Worm (Caenorhabditis elegans): Measurements from ENCODE around the gene Y50D4A.4.
A peak's percentile ranks its signal among the peaks of the same experiment; 100 is the strongest.

Y50D4A.4 gene

DNA sequence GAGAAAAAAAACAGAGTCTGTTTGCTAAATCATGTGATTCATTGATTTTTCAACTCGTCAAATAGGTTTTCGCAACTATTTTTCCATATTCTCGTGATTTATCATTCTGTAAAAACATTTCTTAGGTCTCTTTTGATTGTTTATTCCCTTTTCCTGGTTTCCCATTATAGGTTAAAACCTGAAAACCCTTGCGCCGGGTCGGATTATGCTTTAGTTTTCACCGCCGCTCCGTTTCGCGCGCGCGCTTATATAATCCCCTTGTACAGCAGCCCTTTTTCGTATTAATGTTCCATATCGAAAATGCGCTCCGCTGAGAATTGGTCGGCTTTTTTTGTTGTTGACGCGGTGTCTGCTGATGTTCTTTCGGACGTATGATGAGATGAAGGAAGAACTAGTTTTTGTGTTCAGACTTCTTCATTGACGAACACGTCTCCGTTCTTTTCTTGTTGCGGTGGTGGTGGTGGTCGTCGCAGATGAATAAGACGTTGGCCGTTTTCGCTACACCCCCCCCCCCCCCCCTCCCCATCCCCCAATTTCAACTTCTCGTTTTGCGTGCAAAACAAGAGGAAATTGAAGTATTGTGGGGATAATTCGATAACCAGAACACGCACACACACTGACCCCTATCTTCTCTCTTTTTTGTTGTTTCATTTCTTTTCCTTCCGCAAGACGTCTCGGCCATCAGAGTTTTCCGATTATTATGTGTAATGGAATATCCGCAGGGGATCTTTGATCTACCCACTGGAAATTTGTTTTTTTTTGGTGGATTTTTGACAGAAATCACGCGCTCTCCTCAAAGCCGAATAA is 41.3 kb downstream of the Y50D4A.4 start (continued):
- peak; percentile 30 for TF ChIP-seq ztf-26 (tag; optimal IDR thresholded peaks at IDR 0.05)

DNA sequence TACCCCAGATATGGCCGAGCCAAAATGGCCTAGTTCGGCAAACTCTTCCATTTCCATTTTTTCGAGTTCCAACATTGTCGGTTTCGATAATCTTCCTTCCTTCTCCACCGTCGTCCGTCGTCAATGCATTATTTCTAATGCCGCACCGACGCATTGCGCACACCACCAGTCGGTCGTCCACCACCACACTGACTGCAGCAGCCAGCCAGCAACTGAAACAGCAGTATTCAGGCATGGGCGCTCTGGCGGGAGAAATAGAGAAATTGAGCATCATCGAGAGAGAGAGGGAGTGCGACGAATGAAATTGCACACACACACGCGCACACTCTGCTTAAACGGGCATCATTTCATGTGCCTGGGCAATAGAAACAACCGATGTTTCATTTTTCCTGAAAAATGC is 42.0 kb downstream of the Y50D4A.4 start:
- TF ChIP-seq F39B2.1 (GFP tag; IDR thresholded peaks at IDR 0.05) = no peak
- no peak for TF ChIP-seq ztf-26 (tag; optimal IDR thresholded peaks at IDR 0.05)
- TF ChIP-seq zfh-2 (GFP tag; conservative IDR thresholded peaks at IDR 0.05) = peak; percentile 90
- no peak for TF ChIP-seq Y95B8A.8 (GFP tag; IDR thresholded peaks at IDR 0.05)
- TF ChIP-seq nfya-1 (tag; optimal IDR thresholded peaks at IDR 0.05; ENCODE audit: borderline replicate concordance, insufficient read depth) = no peak
- TF ChIP-seq ccch-3 (GFP tag; optimal IDR thresholded peaks at IDR 0.05) = peak; percentile 19
- TF ChIP-seq gei-17 (GFP tag; optimal IDR thresholded peaks at IDR 0.05) = peak; percentile 18
- peak; percentile 74 for TF ChIP-seq ceh-27 (GFP tag; optimal IDR thresholded peaks at IDR 0.05)
- TF ChIP-seq lin-54 (GFP tag; optimal IDR thresholded peaks at IDR 0.05) = peak; percentile 5
- TF ChIP-seq nhr-80 (tag; optimal IDR thresholded peaks at IDR 0.05) = peak; percentile 87
- TF ChIP-seq cebp-1 (GFP tag; IDR thresholded peaks at IDR 0.05) = peak; percentile 57; the same call in 1 of the 2 replicates
- peak; percentile 66 for TF ChIP-seq cebp-1 (tag; optimal IDR thresholded peaks at IDR 0.05)
- no peak for TF ChIP-seq bed-2 (GFP tag; IDR thresholded peaks at IDR 0.05)
- no peak; the same call in 1 of the 2 replicates for TF ChIP-seq F33H1.4 (GFP tag; IDR thresholded peaks at IDR 0.05)
- no peak for TF ChIP-seq athp-1 (tag; optimal IDR thresholded peaks at IDR 0.05)
- no peak for TF ChIP-seq Y53F4B.3 (GFP tag; IDR thresholded peaks at IDR 0.05)
- 0 out of 2 replicates have a peak, but pooled peaks have one; percentile 26 for TF ChIP-seq let-526 (GFP tag; IDR thresholded peaks at IDR 0.05)
- TF ChIP-seq snpc-1.1 (tag; optimal IDR thresholded peaks at IDR 0.05; ENCODE audit: insufficient read depth) = no peak
- TF ChIP-seq ztf-25 (GFP tag; IDR thresholded peaks at IDR 0.05) = 0 out of 2 replicates have a peak, but pooled peaks have one; percentile 48
- no peak for TF ChIP-seq snpc-4 (GFP tag; optimal IDR thresholded peaks at IDR 0.05)
- TF ChIP-seq snpc-4 (tag; optimal IDR thresholded peaks at IDR 0.05) = peak in 2 of 4 experiments; percentile 20 to 32
- 0 out of 2 replicates have a peak, but pooled peaks have one; percentile 25 for TF ChIP-seq egrh-3 (GFP tag; IDR thresholded peaks at IDR 0.05)
- TF ChIP-seq ceh-58 (GFP tag; IDR thresholded peaks at IDR 0.05) = no peak
- TF ChIP-seq ets-4 (GFP tag; optimal IDR thresholded peaks at IDR 0.05) = peak; percentile 46
- TF ChIP-seq bed-1 (GFP tag; IDR thresholded peaks at IDR 0.05) = no peak
- no peak for TF ChIP-seq ceh-91 (GFP tag; IDR thresholded peaks at IDR 0.05)
- TF ChIP-seq somi-1 (GFP tag; optimal IDR thresholded peaks at IDR 0.05) = peak; percentile 21
- no peak for TF ChIP-seq C17E4.6 (GFP tag; IDR thresholded peaks at IDR 0.05)
- TF ChIP-seq lag-1 (GFP tag; IDR thresholded peaks at IDR 0.05) = no peak
- TF ChIP-seq dpff-1 (tag; optimal IDR thresholded peaks at IDR 0.05) = no peak
- TF ChIP-seq egl-18 (GFP tag; IDR thresholded peaks at IDR 0.05) = no peak
- TF ChIP-seq F10E7.11 (tag; optimal IDR thresholded peaks at IDR 0.05) = no peak
- TF ChIP-seq repo-1 (tag; optimal IDR thresholded peaks at IDR 0.05) = no peak
- TF ChIP-seq nhr-120 (GFP tag; IDR thresholded peaks at IDR 0.05) = no peak
- no peak for TF ChIP-seq dpl-1 (GFP tag; optimal IDR thresholded peaks at IDR 0.05)
- TF ChIP-seq Y79H2A.3 (GFP tag; conservative IDR thresholded peaks at IDR 0.05) = no peak
- no peak for TF ChIP-seq mxl-1 (tag; optimal IDR thresholded peaks at IDR 0.05)
- 0 out of 2 replicates have a peak, but pooled peaks have one; percentile 33 for TF ChIP-seq egl-44 (GFP tag; IDR thresholded peaks at IDR 0.05)
- TF ChIP-seq ceh-100 (GFP tag; IDR thresholded peaks at IDR 0.05) = no peak
- TF ChIP-seq snpc-1.3 (tag; optimal IDR thresholded peaks at IDR 0.05; ENCODE audit: insufficient read depth) = no peak
- no peak for TF ChIP-seq lin-35 (GFP tag; optimal IDR thresholded peaks at IDR 0.05)
- peak; percentile 67 for TF ChIP-seq chd-7 (tag; optimal IDR thresholded peaks at IDR 0.05)
- no peak for TF ChIP-seq T07F8.4 (tag; optimal IDR thresholded peaks at IDR 0.05)
- peak in 1 of 2 experiments; percentile 16 for TF ChIP-seq rec-8 (tag; optimal IDR thresholded peaks at IDR 0.05)
- no peak for TF ChIP-seq lin-26 (GFP tag; IDR thresholded peaks at IDR 0.05)

Data from whole organism, young adult.